Worm (Caenorhabditis elegans): ENCODE measurements around the gene scl-13.

ce11 chrV:3843926-3844325, 32.5 kb upstream of the scl-13 start, which contains the start of gene ugt-32:
- TF ChIP-seq ceh-13 (GFP tag; optimal IDR thresholded peaks at IDR 0.05), result no peak
- TF ChIP-seq ama-1 (optimal IDR thresholded peaks at IDR 0.05), result no peak

Measured in whole organism, early embryonic.